Fruit fly (Drosophila melanogaster) whole organism, pupa: Measurements from ENCODE around the gene ash1.
A peak's percentile ranks its signal among the peaks of the same experiment; 100 is the strongest.

Experiments
- CG10348 ChIP-seq: fragments of 200-800 bp; sonication (Bioruptor generic); IDR thresholded peaks from 2 replicates; pipeline ENCODE4 v1.3.6; 2022; ENCODE audit warnings: missing biosample characterization, missing genetic modification characterization
- CG12605 ChIP-seq: fragments of 200-800 bp; sonication (Bioruptor generic); IDR thresholded peaks from 2 replicates; pipeline ENCODE4 v1.3.6; 2022; ENCODE audit warnings: missing biosample characterization, missing genetic modification characterization
- CG13204 ChIP-seq: fragments of 200-800 bp; sonication (Bioruptor generic); optimal IDR thresholded peaks from 2 replicates; lab custom pipeline; 2018; ENCODE audit warnings: missing biosample characterization, mild to moderate bottlenecking, missing genetic modification characterization, moderate library complexity
- CG14655 ChIP-seq: fragments of 200-800 bp; sonication (Bioruptor generic); optimal IDR thresholded peaks from 3 replicates; lab custom pipeline; 2017; ENCODE audit warnings: mild to moderate bottlenecking, missing biosample characterization, missing genetic modification reagents, missing genetic modification characterization
- CG15710 ChIP-seq: fragments of 200-800 bp; sonication (Bioruptor generic); optimal IDR thresholded peaks from 2 replicates; lab custom pipeline; 2018; ENCODE audit warnings: missing biosample characterization, mild to moderate bottlenecking, missing genetic modification characterization, moderate library complexity
- CG17806 ChIP-seq: fragments of 200-800 bp; sonication (Bioruptor generic); optimal IDR thresholded peaks from 2 replicates; lab custom pipeline; 2018; ENCODE audit warnings: missing biosample characterization, mild to moderate bottlenecking, missing genetic modification characterization, moderate library complexity
- CG32121 ChIP-seq: fragments of 200-800 bp; sonication (Bioruptor generic); IDR thresholded peaks from 2 replicates; pipeline ENCODE4 v1.3.6; 2022; ENCODE audit warnings: missing biosample characterization, missing genetic modification characterization
- CG34367 ChIP-seq: fragments of 200-800 bp; sonication (Bioruptor generic); optimal IDR thresholded peaks from 2 replicates; lab custom pipeline; 2018; ENCODE audit warnings: missing biosample characterization, mild to moderate bottlenecking, missing genetic modification characterization
- CG4496 ChIP-seq: fragments of 200-800 bp; sonication (Bioruptor generic); IDR thresholded peaks from 3 replicates; pipeline ENCODE4 v1.3.6; 2022; ENCODE audit warnings: missing biosample characterization, missing genetic modification characterization
- CG8159 ChIP-seq: fragments of 200-800 bp; sonication (Bioruptor generic); optimal IDR thresholded peaks from 3 replicates; lab custom pipeline; 2018; ENCODE audit warnings: missing biosample characterization, mild to moderate bottlenecking, missing genetic modification characterization, moderate library complexity
- CG8301 ChIP-seq: fragments of 200-800 bp; sonication (Bioruptor generic); optimal IDR thresholded peaks from 2 replicates; lab custom pipeline; 2018; ENCODE audit warnings: missing biosample characterization, mild to moderate bottlenecking, missing genetic modification characterization
- CG9948 ChIP-seq: fragments of 200-800 bp; sonication (Bioruptor generic); optimal IDR thresholded peaks from 2 replicates; lab custom pipeline; 2018; ENCODE audit warnings: missing biosample characterization, mild to moderate bottlenecking, missing genetic modification characterization, moderate library complexity
- D1 ChIP-seq: fragments of 200-800 bp; sonication (Bioruptor generic); optimal IDR thresholded peaks from 2 replicates; lab custom pipeline; 2018; ENCODE audit warnings: missing biosample characterization, mild to moderate bottlenecking, missing genetic modification characterization, moderate library complexity
- EcR ChIP-seq: fragments of 200-800 bp; sonication (Bioruptor generic); optimal IDR thresholded peaks from 3 replicates; lab custom pipeline; 2019; ENCODE audit warnings: missing biosample characterization, missing genetic modification characterization, mild to moderate bottlenecking, moderate library complexity, missing genetic modification reagents
- Ets98B ChIP-seq: fragments of 200-800 bp; sonication (Bioruptor generic); IDR thresholded peaks from 2 replicates; pipeline ENCODE4 v1.3.6; 2022; ENCODE audit warnings: missing biosample characterization, missing genetic modification characterization
- Pif1A ChIP-seq: fragments of 200-800 bp; sonication (Bioruptor generic); optimal IDR thresholded peaks from 3 replicates; lab custom pipeline; 2016; ENCODE audit warnings: missing biosample characterization, missing genetic modification characterization
- Pif1B ChIP-seq: fragments of 200-800 bp; sonication (Bioruptor generic); optimal IDR thresholded peaks from 3 replicates; lab custom pipeline; 2016; ENCODE audit warnings: missing biosample characterization, missing genetic modification characterization
- Snoo ChIP-seq: fragments of 200-800 bp; sonication (Bioruptor generic); optimal IDR thresholded peaks from 3 replicates; lab custom pipeline; 2017; ENCODE audit warnings: missing biosample characterization, mild to moderate bottlenecking, missing genetic modification characterization, inconsistent platforms
- fd96Ca ChIP-seq: fragments of 200-800 bp; sonication (Bioruptor generic); IDR thresholded peaks from 3 replicates; pipeline ENCODE4 v1.3.6; 2022; ENCODE audit warnings: missing biosample characterization, missing genetic modification characterization
- gl ChIP-seq: fragments of 200-800 bp; sonication (Bioruptor generic); optimal IDR thresholded peaks from 2 replicates; lab custom pipeline; 2018; ENCODE audit warnings: missing biosample characterization, mild to moderate bottlenecking, missing genetic modification characterization
- rn ChIP-seq: fragments of 200-800 bp; sonication (Bioruptor generic); IDR thresholded peaks from 2 replicates; pipeline ENCODE4 v1.3.6; 2022; ENCODE audit warnings: missing biosample characterization, missing genetic modification characterization

The ash1 gene

DNA sequence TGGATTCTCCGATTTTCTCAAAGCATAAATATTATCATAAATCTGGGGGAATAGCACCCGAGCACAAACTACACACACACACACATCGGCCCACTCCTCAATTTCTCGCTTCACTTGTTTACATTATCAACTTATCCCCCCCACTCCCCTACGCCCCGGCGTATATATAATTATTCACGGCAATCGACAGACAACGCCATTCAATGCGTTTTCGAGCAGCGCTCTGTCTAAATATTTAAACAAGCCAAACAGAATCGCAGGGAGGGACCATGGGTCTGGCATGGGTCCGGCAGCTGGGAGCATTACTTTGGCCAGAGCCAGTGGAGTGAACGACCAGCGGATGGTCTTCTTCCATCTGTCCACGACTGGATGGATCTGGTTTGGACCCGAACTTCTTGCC lies 22.9 kb downstream of the ash1 start:
- TF ChIP-seq CG14655 (GFP tag; lab: Kevin White, UChicago) = no peak
- peak; percentile 20 for TF ChIP-seq EcR (GFP tag; lab: Kevin White, UChicago)

DNA sequence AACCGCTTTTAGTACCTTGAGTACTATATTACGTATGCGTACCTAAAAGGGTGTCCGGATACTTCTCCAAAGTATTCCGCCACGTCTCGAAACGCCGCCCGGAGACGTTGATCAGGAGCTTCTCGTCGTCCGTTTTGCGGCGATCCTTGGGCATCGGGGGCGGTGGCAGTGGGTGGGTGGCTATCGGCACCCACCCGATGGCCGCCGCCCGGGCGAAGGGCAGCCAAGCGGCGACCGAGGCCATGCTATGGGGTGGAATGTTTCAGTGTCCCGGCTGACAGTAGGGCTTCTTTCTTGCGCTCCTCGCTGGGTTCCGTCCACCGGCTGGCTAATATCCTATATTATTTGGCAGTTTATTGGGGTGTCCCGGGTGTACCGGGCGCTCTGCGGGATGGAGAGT lies 24.1 kb downstream of the ash1 start:
- TF ChIP-seq CG4496 (GFP tag; lab: Robert Waterston, UW) (no peak), CG12605 (GFP tag; lab: Robert Waterston, UW) (no peak), CG32121 (GFP tag; lab: Robert Waterston, UW) (no peak), CG17806 (no peak), gl (tag; lab: Kevin White, UChicago) (no peak), fd96Ca (GFP tag; lab: Robert Waterston, UW) (no peak), CG8301 (tag; lab: Kevin White, UChicago) (no peak), CG34367 (tag; lab: Kevin White, UChicago) (no peak), EcR (GFP tag; lab: Kevin White, UChicago) (no peak), Pif1B (GFP tag; lab: Kevin White, UChicago) (no peak), Pif1A (GFP tag; lab: Kevin White, UChicago) (no peak)
- TF ChIP-seq, all 21 proteins: peak for 0

dm6 chr3L:19569407-19569806 lies 29.1 kb downstream of the ash1 start:
- TF ChIP-seq fd96Ca (GFP tag; lab: Robert Waterston, UW) (no peak), CG12605 (GFP tag; lab: Robert Waterston, UW) (no peak), EcR (GFP tag; lab: Kevin White, UChicago) (no peak), CG9948 (tag; lab: Kevin White, UChicago) (no peak), Pif1A (GFP tag; lab: Kevin White, UChicago) (no peak), Snoo (tag; lab: Kevin White, UChicago) (no peak), CG8301 (tag; lab: Kevin White, UChicago) (no peak), rn (GFP tag; lab: Robert Waterston, UW) (no peak), CG8159 (tag; lab: Kevin White, UChicago) (no peak), gl (tag; lab: Kevin White, UChicago) (no peak), CG13204 (no peak), D1 (tag; lab: Kevin White, UChicago) (no peak), CG34367 (tag; lab: Kevin White, UChicago) (no peak), CG14655 (GFP tag; lab: Kevin White, UChicago) (no peak), CG10348 (GFP tag; lab: Robert Waterston, UW) (no peak)

dm6 chr3L:19568999-19569398 lies 29.6 kb downstream of the ash1 start:
- no peak for TF ChIP-seq rn (GFP tag; lab: Robert Waterston, UW)

DNA sequence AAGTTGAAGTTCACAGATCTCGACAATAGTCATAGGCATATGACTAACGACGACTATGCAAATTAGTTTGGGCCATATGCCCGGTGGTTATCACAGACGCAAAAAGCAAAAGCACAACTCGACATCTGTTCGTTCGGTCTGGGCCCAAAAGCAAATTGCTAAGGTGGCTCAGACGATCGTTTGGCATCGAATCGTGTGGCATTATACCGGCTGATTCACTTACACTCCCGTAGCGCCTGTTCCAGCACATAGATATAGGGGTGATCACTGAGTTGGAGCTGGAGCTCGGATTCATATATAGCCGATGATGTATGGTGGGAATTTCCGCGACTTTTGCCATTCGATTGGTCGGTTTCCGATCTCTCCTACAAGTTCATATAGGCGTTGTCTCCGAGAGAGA lies 32.4 kb downstream of the ash1 start:
- no peak for TF ChIP-seq D1 (tag; lab: Kevin White, UChicago)
- TF ChIP-seq Ets98B (GFP tag; lab: Robert Waterston, UW) = no peak
- TF ChIP-seq CG8159 (tag; lab: Kevin White, UChicago) = no peak
- no peak for TF ChIP-seq CG4496 (GFP tag; lab: Robert Waterston, UW)
- TF ChIP-seq fd96Ca (GFP tag; lab: Robert Waterston, UW) = no peak
- no peak for TF ChIP-seq CG14655 (GFP tag; lab: Kevin White, UChicago)
- no peak for TF ChIP-seq CG8301 (tag; lab: Kevin White, UChicago)
- no peak for TF ChIP-seq CG9948 (tag; lab: Kevin White, UChicago)
- no peak for TF ChIP-seq CG34367 (tag; lab: Kevin White, UChicago)
- no peak for TF ChIP-seq CG15710 (tag; lab: Kevin White, UChicago)
- no peak for TF ChIP-seq CG17806

DNA sequence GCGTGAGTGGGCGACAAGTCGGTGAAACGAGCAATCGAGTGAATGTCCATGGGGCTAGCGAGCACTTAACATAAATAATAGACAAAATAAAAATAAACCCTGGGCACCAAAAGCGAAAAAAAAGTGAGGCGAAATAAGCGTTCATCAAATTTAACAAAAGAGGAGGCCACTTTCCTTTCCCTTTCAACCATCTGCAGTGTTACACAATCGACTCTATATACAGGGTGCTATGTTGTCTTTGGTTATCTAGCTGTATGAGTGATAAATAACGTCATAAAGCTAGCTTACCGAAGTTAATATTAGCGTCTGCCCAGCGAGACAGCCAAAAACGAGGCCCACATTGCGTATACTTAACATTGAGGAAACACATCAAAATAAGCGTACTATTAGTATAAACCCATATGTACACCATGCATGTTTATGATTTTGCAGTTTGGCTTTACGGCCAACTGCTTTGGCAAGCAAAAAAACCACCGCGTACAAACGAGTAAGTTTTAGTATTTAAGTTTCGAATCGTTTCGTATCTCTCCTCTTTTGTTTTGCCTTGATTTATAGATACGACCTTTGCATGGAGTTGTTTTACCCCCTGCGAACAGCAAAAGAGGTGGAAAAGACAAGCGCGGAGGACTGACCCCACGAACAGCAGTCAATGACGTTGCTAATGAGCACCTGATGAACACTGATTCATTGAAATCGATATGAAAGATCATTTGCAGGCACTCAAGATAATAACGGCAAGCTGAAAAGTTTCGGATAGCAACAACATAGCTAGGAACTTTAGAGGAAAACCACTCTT lies 33.5 kb downstream of the ash1 start:
- TF ChIP-seq D1 (tag; lab: Kevin White, UChicago) (no peak), CG9948 (tag; lab: Kevin White, UChicago) (no peak), EcR (GFP tag; lab: Kevin White, UChicago) (peak; percentile 14)

- no peak for TF ChIP-seq CG9948 (tag; lab: Kevin White, UChicago)
- no peak for TF ChIP-seq CG12605 (GFP tag; lab: Robert Waterston, UW)
- TF ChIP-seq, all 21 proteins: peak for 0
Observed at dm6 chr3L:19563014-19563413, 35.5 kb downstream of the ash1 start.
